Worm (Caenorhabditis elegans): ENCODE measurements around the gene sri-20.

sri-20 gene

ce11 chrV:10338305-10338992 is 29.9 kb upstream of the sri-20 start, which contains the start of gene arx-2 (continued):
- TF ChIP-seq Y56A3A.18 (GFP tag; IDR thresholded peaks at IDR 0.05) (no peak), nhr-80 (tag; optimal IDR thresholded peaks at IDR 0.05) (peak; percentile 7), ccch-3 (GFP tag; optimal IDR thresholded peaks at IDR 0.05) (no peak), F57C9.4 (tag; optimal IDR thresholded peaks at IDR 0.05) (no peak), bed-1 (GFP tag; IDR thresholded peaks at IDR 0.05) (no peak), sptf-2 (GFP tag; optimal IDR thresholded peaks at IDR 0.05) (no peak), hmg-20 (GFP tag; IDR thresholded peaks at IDR 0.05) (no peak), snpc-1.1 (tag; optimal IDR thresholded peaks at IDR 0.05; ENCODE audit: insufficient read depth) (peak; percentile 17)

- no peak for TF ChIP-seq akir-1 (GFP tag; optimal IDR thresholded peaks at IDR 0.05)
- no peak for TF ChIP-seq bed-2 (GFP tag; IDR thresholded peaks at IDR 0.05)
- no peak for TF ChIP-seq him-1 (tag; optimal IDR thresholded peaks at IDR 0.05)
Measured at ce11 chrV:10339200-10339599, 29.2 kb upstream of the sri-20 start, which contains the start of gene K07C5.2. Gene K07C5.2, plus strand, starts transcription at chrV:10339500.

ce11 chrV:10341905-10342328 is 26.4 kb upstream of the sri-20 start, which contains the start of gene K07C5.13:
Gene K07C5.13, plus strand, starts transcription at chrV:10342055.
- TF ChIP-seq F33H1.4 (GFP tag; IDR thresholded peaks at IDR 0.05) (peak; percentile 68), mcd-1 (GFP tag; IDR thresholded peaks at IDR 0.05) (peak; percentile 93), bed-2 (GFP tag; IDR thresholded peaks at IDR 0.05) (peak; percentile 80; the same call in 1 of the 2 replicates), aptf-2 (GFP tag; conservative IDR thresholded peaks at IDR 0.05) (peak; percentile 91), ceh-91 (GFP tag; IDR thresholded peaks at IDR 0.05) (peak; percentile 89), chd-7 (tag; optimal IDR thresholded peaks at IDR 0.05) (peak; percentile 75), madf-8 (GFP tag; conservative IDR thresholded peaks at IDR 0.05) (peak; percentile 40; the same call in 1 of the 2 replicates), hrde-1 (tag; optimal IDR thresholded peaks at IDR 0.05; ENCODE audit: borderline replicate concordance) (peak; percentile 29), K12H6.12 (tag; optimal IDR thresholded peaks at IDR 0.05) (peak; percentile 23), aptf-3 (GFP tag; IDR thresholded peaks at IDR 0.05) (peak; percentile 81; the same call in 1 of the 2 replicates), let-526 (GFP tag; IDR thresholded peaks at IDR 0.05) (peak; percentile 76; the same call in 1 of the 2 replicates), Y56A3A.18 (GFP tag; IDR thresholded peaks at IDR 0.05) (peak; percentile 89; the same call in 1 of the 2 replicates), C06A6.2 (GFP tag; conservative IDR thresholded peaks at IDR 0.05) (peak; percentile 93), ztf-6 (GFP tag; IDR thresholded peaks at IDR 0.05) (peak; percentile 68; the same call in 1 of the 2 replicates), lin-40 (tag; optimal IDR thresholded peaks at IDR 0.05) (peak; percentile 93), atf-7 (tag; optimal IDR thresholded peaks at IDR 0.05) (peak; percentile 64), nfyb-1 (GFP tag; IDR thresholded peaks at IDR 0.05) (peak; percentile 95), hmg-20 (GFP tag; IDR thresholded peaks at IDR 0.05) (peak; percentile 83), ceh-40 (GFP tag; IDR thresholded peaks at IDR 0.05) (0 out of 2 replicates have a peak, but pooled peaks have one; percentile 56), lsl-1 (GFP tag; optimal IDR thresholded peaks at IDR 0.05) (peak; percentile 51), xnd-1 (tag; optimal IDR thresholded peaks at IDR 0.05) (peak; percentile 25), bed-1 (GFP tag; IDR thresholded peaks at IDR 0.05) (0 out of 2 replicates have a peak, but pooled peaks have one; percentile 51), F22D6.2 (tag; optimal IDR thresholded peaks at IDR 0.05) (peak; percentile 48), nhr-90 (tag; optimal IDR thresholded peaks at IDR 0.05) (peak; percentile 20), repo-1 (tag; optimal IDR thresholded peaks at IDR 0.05) (peak; percentile 83), nhr-80 (tag; optimal IDR thresholded peaks at IDR 0.05) (peak; percentile 55), Y53F4B.3 (GFP tag; IDR thresholded peaks at IDR 0.05) (0 out of 2 replicates have a peak, but pooled peaks have one; percentile 45), athp-1 (tag; optimal IDR thresholded peaks at IDR 0.05) (peak; percentile 50), B0019.2 (GFP tag; conservative IDR thresholded peaks at IDR 0.05) (peak; percentile 70), let-607 (tag; optimal IDR thresholded peaks at IDR 0.05) (peak in 1 of 2 experiments; percentile 0), hmg-1.2 (GFP tag; IDR thresholded peaks at IDR 0.05) (peak; percentile 83), ztf-25 (GFP tag; IDR thresholded peaks at IDR 0.05) (0 out of 2 replicates have a peak, but pooled peaks have one; percentile 68), madf-3 (GFP tag; IDR thresholded peaks at IDR 0.05) (peak; percentile 93), hsf-1 (GFP tag; IDR thresholded peaks at IDR 0.05) (peak; percentile 84), egl-44 (GFP tag; IDR thresholded peaks at IDR 0.05) (peak; percentile 89; the same call in 1 of the 2 replicates), ceh-27 (GFP tag; optimal IDR thresholded peaks at IDR 0.05) (peak; percentile 42)
